Fruit fly (Drosophila melanogaster) whole organism, prepupa: ENCODE results near the gene RecQ5.
A peak's percentile ranks its signal among the peaks of the same experiment; 100 is the strongest.

Source experiments
- CG10631 ChIP-seq: fragments of 200-800 bp; sonication (Bioruptor generic); optimal IDR thresholded peaks from 2 replicates; lab custom pipeline; 2016; ENCODE audit warnings: missing biosample characterization, missing genetic modification characterization
- CG11294 ChIP-seq: fragments of 200-800 bp; sonication (Bioruptor generic); IDR thresholded peaks from 2 replicates; pipeline ENCODE4 v1.3.6; 2022; ENCODE audit warnings: missing biosample characterization, missing genetic modification characterization
- CG11762 ChIP-seq: fragments of 200-800 bp; sonication (Bioruptor generic); optimal IDR thresholded peaks from 3 replicates; lab custom pipeline; 2016; ENCODE audit warnings: missing biosample characterization, missing genetic modification characterization; ENCODE audit not compliant: insufficient read depth
- CG11902 ChIP-seq: fragments of 200-800 bp; sonication (Bioruptor generic); optimal IDR thresholded peaks from 3 replicates; lab custom pipeline; 2016; ENCODE audit warnings: missing biosample characterization, missing genetic modification characterization
- CG1621 ChIP-seq: fragments of 200-800 bp; sonication (Bioruptor generic); optimal IDR thresholded peaks from 3 replicates; lab custom pipeline; 2018; ENCODE audit warnings: missing biosample characterization, mild to moderate bottlenecking, missing genetic modification characterization
- CG16779 ChIP-seq: fragments of 200-800 bp; sonication (Bioruptor generic); optimal IDR thresholded peaks from 3 replicates; lab custom pipeline; 2017; ENCODE audit warnings: missing biosample characterization, mild to moderate bottlenecking, missing genetic modification characterization
- CG3032 ChIP-seq: fragments of 200-800 bp; optimal IDR thresholded peaks from 2 replicates; lab custom pipeline; 2019; ENCODE audit warnings: missing biosample characterization, mild to moderate bottlenecking, missing genetic modification characterization, moderate library complexity
- CG32006 ChIP-seq: fragments of 200-800 bp; sonication (Bioruptor generic); optimal IDR thresholded peaks from 3 replicates; lab custom pipeline; 2017; ENCODE audit warnings: missing biosample characterization, mild to moderate bottlenecking, missing genetic modification characterization
- CG34406 ChIP-seq: fragments of 200-800 bp; sonication (Bioruptor generic); optimal IDR thresholded peaks from 3 replicates; lab custom pipeline; 2016; ENCODE audit warnings: missing biosample characterization, missing genetic modification characterization
- CG6163 ChIP-seq: fragments of 200-800 bp; sonication (Bioruptor generic); IDR thresholded peaks from 3 replicates; pipeline ENCODE4 v1.3.6; 2022; ENCODE audit warnings: missing biosample characterization, missing genetic modification characterization
- CG6276 ChIP-seq: fragments of 200-800 bp; sonication (Bioruptor generic); optimal IDR thresholded peaks from 2 replicates; lab custom pipeline; 2017; ENCODE audit warnings: missing biosample characterization, mild to moderate bottlenecking, missing genetic modification characterization
- CG6808 ChIP-seq: fragments of 200-800 bp; sonication (Bioruptor generic); optimal IDR thresholded peaks from 3 replicates; lab custom pipeline; 2017; ENCODE audit warnings: missing biosample characterization, missing genetic modification characterization, mild to moderate bottlenecking, moderate library complexity, missing genetic modification reagents
- CG8119 ChIP-seq: fragments of 200-800 bp; sonication (Bioruptor generic); IDR thresholded peaks from 3 replicates; pipeline ENCODE4 v1.3.6; 2022; ENCODE audit warnings: missing biosample characterization, missing genetic modification characterization
- CG8319 ChIP-seq: fragments of 200-800 bp; sonication (Bioruptor generic); optimal IDR thresholded peaks from 3 replicates; lab custom pipeline; 2016; ENCODE audit warnings: missing biosample characterization, missing genetic modification characterization
- CG8632 ChIP-seq: fragments of 200-800 bp; sonication (Bioruptor generic); optimal IDR thresholded peaks from 3 replicates; lab custom pipeline; 2016; ENCODE audit warnings: missing biosample characterization, missing genetic modification characterization
- CG9139 ChIP-seq: fragments of 200-800 bp; sonication (Bioruptor generic); optimal IDR thresholded peaks from 3 replicates; lab custom pipeline; 2017; ENCODE audit warnings: missing biosample characterization, mild to moderate bottlenecking, missing genetic modification characterization
- Eip75B ChIP-seq: fragments of 200-800 bp; sonication (Bioruptor generic); optimal IDR thresholded peaks from 3 replicates; lab custom pipeline; 2016; ENCODE audit warnings: missing biosample characterization, missing genetic modification characterization
- Eip93F ChIP-seq: fragments of 200-800 bp; sonication (Bioruptor generic); optimal IDR thresholded peaks from 2 replicates; lab custom pipeline; 2016; ENCODE audit warnings: missing biosample characterization, mild to moderate bottlenecking, missing genetic modification characterization
- Ets21C ChIP-seq: fragments of 200-800 bp; sonication (Bioruptor generic); optimal IDR thresholded peaks from 3 replicates; lab custom pipeline; 2016; ENCODE audit warnings: missing biosample characterization, missing genetic modification characterization
- Gug ChIP-seq: fragments of 200-800 bp; sonication (Bioruptor generic); IDR thresholded peaks from 2 replicates; pipeline ENCODE4 v1.3.6; 2022; ENCODE audit warnings: missing biosample characterization, missing genetic modification characterization
- Hr38 ChIP-seq: sonication (Bioruptor generic); optimal IDR thresholded peaks from 2 replicates; lab custom pipeline; 2016; ENCODE audit warnings: missing biosample characterization, missing genetic modification characterization
- Lpt ChIP-seq: fragments of 200-800 bp; sonication (Bioruptor generic); optimal IDR thresholded peaks from 3 replicates; lab custom pipeline; 2016; ENCODE audit warnings: missing biosample characterization, missing genetic modification characterization
- Smox ChIP-seq: fragments of 200-800 bp; sonication (Bioruptor generic); optimal IDR thresholded peaks from 3 replicates; lab custom pipeline; 2016; ENCODE audit warnings: missing biosample characterization, missing genetic modification characterization
- acj6 ChIP-seq: fragments of 200-800 bp; sonication (Bioruptor generic); optimal IDR thresholded peaks from 3 replicates; lab custom pipeline; 2016; ENCODE audit warnings: missing biosample characterization, missing genetic modification characterization
- cyc ChIP-seq: fragments of 200-800 bp; sonication (Bioruptor generic); optimal IDR thresholded peaks from 3 replicates; lab custom pipeline; 2016; ENCODE audit warnings: missing biosample characterization, missing genetic modification characterization
- dac ChIP-seq: fragments of 200-800 bp; sonication (Bioruptor generic); optimal IDR thresholded peaks from 2 replicates; lab custom pipeline; 2017; ENCODE audit warnings: missing biosample characterization, mild to moderate bottlenecking, missing genetic modification characterization
- eg ChIP-seq: fragments of 200-800 bp; sonication (Bioruptor generic); IDR thresholded peaks from 3 replicates; pipeline ENCODE4 v1.3.6; 2022; ENCODE audit warnings: missing biosample characterization, missing genetic modification characterization
- fd59A ChIP-seq: fragments of 200-800 bp; sonication (Bioruptor generic); optimal IDR thresholded peaks from 2 replicates; lab custom pipeline; 2017; ENCODE audit warnings: missing biosample characterization, mild to moderate bottlenecking, missing genetic modification characterization, missing genetic modification reagents
- fd85E ChIP-seq: fragments of 200-800 bp; sonication (Bioruptor generic); optimal IDR thresholded peaks from 3 replicates; lab custom pipeline; 2016; ENCODE audit warnings: missing biosample characterization, missing genetic modification characterization
- fkh ChIP-seq: fragments of 200-800 bp; sonication (Bioruptor generic); optimal IDR thresholded peaks from 3 replicates; lab custom pipeline; 2017; ENCODE audit warnings: missing biosample characterization, mild to moderate bottlenecking, missing genetic modification characterization, moderate library complexity
- lz ChIP-seq: fragments of 200-800 bp; sonication (Bioruptor generic); optimal IDR thresholded peaks from 3 replicates; lab custom pipeline; 2016; ENCODE audit warnings: missing biosample characterization, missing genetic modification characterization
- pdm3 ChIP-seq: fragments of 200-800 bp; sonication (Bioruptor generic); optimal IDR thresholded peaks from 3 replicates; lab custom pipeline; 2016; ENCODE audit warnings: missing biosample characterization, missing genetic modification characterization
- salr ChIP-seq, 2 experiments: fragments of 200-800 bp; sonication (Bioruptor generic); optimal IDR thresholded peaks; 3 replicates each; lab custom pipeline; 2016 to 2018; ENCODE audit warnings: missing biosample characterization in 2 of 2, missing genetic modification characterization in 2 of 2, mild to moderate bottlenecking in 1 of 2
- svp ChIP-seq: fragments of 200-800 bp; sonication (Bioruptor generic); peaks from one replicate; lab custom pipeline; 2016; ENCODE audit warnings: missing biosample characterization, missing genetic modification characterization
- vri ChIP-seq: fragments of 200-800 bp; sonication (Bioruptor generic); optimal IDR thresholded peaks from 3 replicates; lab custom pipeline; 2016; ENCODE audit warnings: missing biosample characterization, mild to moderate bottlenecking, missing genetic modification characterization

RecQ5 gene

dm6 chr3L:14590964-14591363, 40.9 kb downstream of the RecQ5 start:
- TF ChIP-seq CG6163 (GFP tag; lab: Robert Waterston, UW) (no peak), dac (GFP tag; lab: Kevin White, UChicago) (no peak), fd59A (GFP tag; lab: Kevin White, UChicago) (no peak), CG34406 (GFP tag; lab: Kevin White, UChicago) (no peak)

dm6 chr3L:14583803-14584202, 48.1 kb downstream of the RecQ5 start:
- TF ChIP-seq fd85E (GFP tag; lab: Kevin White, UChicago) (no peak), CG32006 (GFP tag; lab: Kevin White, UChicago) (no peak), CG8632 (GFP tag; lab: Kevin White, UChicago) (no peak), Hr38 (GFP tag; lab: Kevin White, UChicago) (no peak), CG6276 (GFP tag; lab: Kevin White, UChicago) (no peak), Eip75B (no peak), Lpt (no peak), Eip93F (GFP tag; lab: Kevin White, UChicago) (no peak)
- TF ChIP-seq, all 60 proteins: peak for 0

- TF ChIP-seq Eip93F (GFP tag; lab: Kevin White, UChicago) (no peak), CG9139 (no peak), Smox (GFP tag; lab: Kevin White, UChicago) (no peak), vri (GFP tag; lab: Kevin White, UChicago) (no peak), CG10631 (no peak), Hr38 (GFP tag; lab: Kevin White, UChicago) (no peak), pdm3 (GFP tag; lab: Kevin White, UChicago) (no peak), CG11902 (GFP tag; lab: Kevin White, UChicago) (no peak), eg (GFP tag; lab: Robert Waterston, UW) (no peak), CG16779 (tag; lab: Kevin White, UChicago) (no peak), CG8319 (GFP tag; lab: Kevin White, UChicago) (no peak), cyc (GFP tag; lab: Kevin White, UChicago) (no peak), CG1621 (tag; lab: Kevin White, UChicago) (no peak), Gug (GFP tag; lab: Robert Waterston, UW) (no peak), Lpt (no peak)
Observed at dm6 chr3L:14582736-14583135, 49.1 kb downstream of the RecQ5 start.

- TF ChIP-seq CG6276 (GFP tag; lab: Kevin White, UChicago) (no peak), pdm3 (GFP tag; lab: Kevin White, UChicago) (no peak), CG8632 (GFP tag; lab: Kevin White, UChicago) (no peak), CG9139 (no peak), acj6 (GFP tag; lab: Kevin White, UChicago) (no peak), CG8119 (GFP tag; lab: Robert Waterston, UW) (no peak), lz (GFP tag; lab: Kevin White, UChicago) (no peak), CG11294 (GFP tag; lab: Robert Waterston, UW) (no peak), Ets21C (GFP tag; lab: Kevin White, UChicago) (no peak), CG6808 (GFP tag; lab: Kevin White, UChicago) (no peak), salr (GFP tag; optimal IDR thresholded peaks at IDR 0.05; lab: Kevin White, UChicago) (no peak), CG3032 (tag; lab: Kevin White, UChicago) (no peak)
Observed at dm6 chr3L:14580294-14580693, 51.6 kb downstream of the RecQ5 start.

- TF ChIP-seq fkh (GFP tag; lab: Kevin White, UChicago) (peak; percentile 10), CG11762 (GFP tag; lab: Kevin White, UChicago) (no peak), svp (peak; percentile 24)
Observed at dm6 chr3L:14578896-14579295, 53.0 kb downstream of the RecQ5 start.
